Worm (Caenorhabditis elegans) whole organism, young adult: Measurements from ENCODE around the gene argn-1.

Experiments
- B0019.2 ChIP-seq: fragments of 200-800 bp; sonication (Bioruptor generic); conservative IDR thresholded peaks from 2 replicates; pipeline ENCODE4 v1.3.6; 2022; ENCODE audit warnings: missing genetic modification reagents, missing genetic modification characterization, missing compliant biosample characterization
- B0035.1 ChIP-seq: sonication (generic microtip); optimal IDR thresholded peaks from 2 replicates; lab custom pipeline; 2016; ENCODE audit warnings: missing genetic modification characterization, mild to moderate bottlenecking, missing compliant biosample characterization, missing genotype, missing genetic modification reagents
- B0261.1 ChIP-seq: sonication (generic microtip); optimal IDR thresholded peaks from 2 replicates; lab custom pipeline; 2016; ENCODE audit warnings: mild to moderate bottlenecking, missing genetic modification characterization, moderate library complexity, missing compliant biosample characterization
- C06A6.2 ChIP-seq: fragments of 200-800 bp; sonication (Bioruptor generic); conservative IDR thresholded peaks from 2 replicates; pipeline ENCODE4 v1.3.6; 2022; ENCODE audit warnings: missing genetic modification characterization, missing compliant biosample characterization
- F10E7.11 ChIP-seq: sonication (generic microtip); optimal IDR thresholded peaks from 2 replicates; lab custom pipeline; 2017; ENCODE audit warnings: mild to moderate bottlenecking, missing genetic modification characterization, moderate library complexity, missing compliant biosample characterization
- F22D6.2 ChIP-seq: sonication (generic microtip); optimal IDR thresholded peaks from 2 replicates; lab custom pipeline; 2016; ENCODE audit warnings: mild to moderate bottlenecking, missing genetic modification characterization, missing compliant biosample characterization
- F37B4.10 ChIP-seq: fragments of 200-800 bp; sonication (Bioruptor generic); IDR thresholded peaks from 2 replicates; pipeline ENCODE4 v1.3.6; 2022; ENCODE audit warnings: missing genetic modification characterization, missing compliant biosample characterization
- F55B11.4 ChIP-seq: sonication (generic microtip); optimal IDR thresholded peaks from 2 replicates; lab custom pipeline; 2016; ENCODE audit warnings: missing compliant biosample characterization, missing genetic modification characterization, borderline replicate concordance; ENCODE audit not compliant: insufficient read depth
- F57A8.1 ChIP-seq: fragments of 200-800 bp; sonication (Bioruptor generic); optimal IDR thresholded peaks from 2 replicates; lab custom pipeline; 2018; ENCODE audit warnings: mild to moderate bottlenecking, missing genetic modification characterization, moderate library complexity, missing compliant biosample characterization
- K11D2.4 ChIP-seq: fragments of 200-800 bp; sonication (Bioruptor generic); IDR thresholded peaks from 2 replicates; pipeline ENCODE4 v1.3.6; 2022; ENCODE audit warnings: missing genetic modification reagents, missing genetic modification characterization, missing compliant biosample characterization
- K12H6.12 ChIP-seq: fragments of 200-800 bp; sonication (Bioruptor generic); optimal IDR thresholded peaks from 2 replicates; lab custom pipeline; 2018; ENCODE audit warnings: mild to moderate bottlenecking, missing genetic modification characterization, missing compliant biosample characterization
- Y56A3A.18 ChIP-seq: fragments of 200-800 bp; sonication (Bioruptor generic); IDR thresholded peaks from 2 replicates; pipeline ENCODE4 v1.3.6; 2022; ENCODE audit warnings: missing genetic modification reagents, missing genetic modification characterization, missing compliant biosample characterization
- Y79H2A.3 ChIP-seq: fragments of 200-800 bp; sonication (Bioruptor generic); conservative IDR thresholded peaks from 2 replicates; pipeline ENCODE4 v1.3.6; 2022; ENCODE audit warnings: missing genetic modification reagents, missing genetic modification characterization, missing compliant biosample characterization
- Y95B8A.8 ChIP-seq: fragments of 200-800 bp; sonication (Bioruptor generic); IDR thresholded peaks from 2 replicates; pipeline ENCODE4 v1.3.6; 2022; ENCODE audit warnings: missing genetic modification reagents, missing genetic modification characterization, missing compliant biosample characterization
- ZK185.1 ChIP-seq: sonication (generic microtip); optimal IDR thresholded peaks from 2 replicates; lab custom pipeline; 2016; ENCODE audit warnings: mild to moderate bottlenecking, missing genetic modification characterization, missing compliant biosample characterization; ENCODE audit not compliant: poor library complexity, severe bottlenecking
- aptf-2 ChIP-seq: fragments of 200-800 bp; sonication (Bioruptor generic); conservative IDR thresholded peaks from 2 replicates; pipeline ENCODE4 v1.3.6; 2022; ENCODE audit warnings: missing genetic modification reagents, missing genetic modification characterization, missing compliant biosample characterization
- attf-3 ChIP-seq: fragments of 200-800 bp; sonication (Bioruptor generic); conservative IDR thresholded peaks from 2 replicates; pipeline ENCODE4 v1.3.6; 2022; ENCODE audit warnings: missing genetic modification reagents, missing genetic modification characterization, missing compliant biosample characterization
- attf-5 ChIP-seq: fragments of 200-800 bp; sonication (Bioruptor generic); optimal IDR thresholded peaks from 2 replicates; lab custom pipeline; 2018; ENCODE audit warnings: mild to moderate bottlenecking, missing genetic modification characterization, missing compliant biosample characterization
- attf-6 ChIP-seq: fragments of 200-800 bp; sonication (Bioruptor generic); IDR thresholded peaks from 2 replicates; pipeline ENCODE4 v1.3.6; 2022; ENCODE audit warnings: missing genetic modification reagents, missing genetic modification characterization, missing compliant biosample characterization
- ccch-3 ChIP-seq: fragments of 200-800 bp; sonication (Bioruptor generic); optimal IDR thresholded peaks from 2 replicates; lab custom pipeline; 2018; ENCODE audit warnings: mild to moderate bottlenecking, missing genetic modification characterization, missing compliant biosample characterization
- chd-7 ChIP-seq: sonication (generic microtip); optimal IDR thresholded peaks from 2 replicates; lab custom pipeline; 2016; ENCODE audit warnings: mild to moderate bottlenecking, missing genetic modification characterization, moderate library complexity, missing compliant biosample characterization
- dpl-1 ChIP-seq: fragments of 150-350 bp; optimal IDR thresholded peaks from 2 replicates; lab custom pipeline; 2014; ENCODE audit warnings: missing biosample characterization, missing genetic modification reagents, missing genetic modification characterization
- egl-44 ChIP-seq: fragments of 200-800 bp; sonication (Bioruptor generic); IDR thresholded peaks from 2 replicates; pipeline ENCODE4 v1.3.6; 2022; ENCODE audit warnings: missing genetic modification reagents, missing genetic modification characterization, missing compliant biosample characterization
- egrh-3 ChIP-seq: fragments of 200-800 bp; sonication (Bioruptor generic); IDR thresholded peaks from 2 replicates; pipeline ENCODE4 v1.3.6; 2022; ENCODE audit warnings: missing genetic modification reagents, missing genetic modification characterization, missing compliant biosample characterization
- ekl-4 ChIP-seq: fragments of 200-800 bp; sonication (Bioruptor generic); IDR thresholded peaks from 2 replicates; pipeline ENCODE4 v1.3.6; 2022; ENCODE audit warnings: missing genetic modification reagents, missing genetic modification characterization, missing compliant biosample characterization
- gei-17 ChIP-seq: fragments of 200-800 bp; sonication (Bioruptor generic); optimal IDR thresholded peaks from 2 replicates; lab custom pipeline; 2018; ENCODE audit warnings: mild to moderate bottlenecking, missing genetic modification characterization, missing compliant biosample characterization
- hmg-20 ChIP-seq: fragments of 200-800 bp; sonication (Bioruptor generic); IDR thresholded peaks from 2 replicates; pipeline ENCODE4 v1.3.6; 2022; ENCODE audit warnings: missing genetic modification reagents, missing genetic modification characterization, missing compliant biosample characterization
- hsf-1 ChIP-seq: fragments of 200-800 bp; sonication (Bioruptor generic); IDR thresholded peaks from 2 replicates; pipeline ENCODE4 v1.3.6; 2022; ENCODE audit warnings: missing genetic modification reagents, missing genetic modification characterization, missing compliant biosample characterization
- let-607 ChIP-seq, 2 experiments: fragments of 200-800 bp in 1 of 2; sonication (Bioruptor generic) in 1 of 2; sonication (generic microtip) in 1 of 2; optimal IDR thresholded peaks; 2 replicates each; lab custom pipeline; 2016 to 2018; ENCODE audit warnings: mild to moderate bottlenecking in 2 of 2, missing compliant biosample characterization in 2 of 2, missing genetic modification characterization in 2 of 2, moderate library complexity in 2 of 2, missing genotype in 1 of 2
- lin-40 ChIP-seq: sonication (generic microtip); optimal IDR thresholded peaks from 2 replicates; lab custom pipeline; 2016; ENCODE audit warnings: missing genetic modification characterization, mild to moderate bottlenecking, missing compliant biosample characterization, missing genotype, missing genetic modification reagents
- madf-10 ChIP-seq: sonication (generic microtip); optimal IDR thresholded peaks from 2 replicates; lab custom pipeline; 2016; ENCODE audit warnings: mild to moderate bottlenecking, missing genetic modification characterization, missing compliant biosample characterization
- madf-3 ChIP-seq: fragments of 200-800 bp; sonication (Bioruptor generic); IDR thresholded peaks from 2 replicates; pipeline ENCODE4 v1.3.6; 2022; ENCODE audit warnings: missing genetic modification reagents, missing genetic modification characterization, missing compliant biosample characterization
- madf-8 ChIP-seq: fragments of 200-800 bp; sonication (Bioruptor generic); conservative IDR thresholded peaks from 2 replicates; pipeline ENCODE4 v1.3.6; 2022; ENCODE audit warnings: missing genetic modification reagents, missing genetic modification characterization, missing compliant biosample characterization
- mcd-1 ChIP-seq: fragments of 200-800 bp; sonication (Bioruptor generic); IDR thresholded peaks from 2 replicates; pipeline ENCODE4 v1.3.6; 2022; ENCODE audit warnings: missing genetic modification reagents, missing genetic modification characterization, missing compliant biosample characterization
- mel-28 ChIP-seq: sonication (generic microtip); optimal IDR thresholded peaks from 2 replicates; lab custom pipeline; 2016; ENCODE audit warnings: borderline replicate concordance, mild to moderate bottlenecking, missing genetic modification characterization, missing compliant biosample characterization
- nhr-120 ChIP-seq: fragments of 200-800 bp; sonication (Bioruptor generic); IDR thresholded peaks from 2 replicates; pipeline ENCODE4 v1.3.6; 2022; ENCODE audit warnings: missing genetic modification characterization, missing compliant biosample characterization
- nhr-80 ChIP-seq: sonication (generic microtip); optimal IDR thresholded peaks from 2 replicates; lab custom pipeline; 2016; ENCODE audit warnings: missing genetic modification characterization, missing compliant biosample characterization
- repo-1 ChIP-seq: sonication (generic microtip); optimal IDR thresholded peaks from 2 replicates; lab custom pipeline; 2017; ENCODE audit warnings: mild to moderate bottlenecking, missing genetic modification characterization, missing compliant biosample characterization
- sdz-38 ChIP-seq: sonication (generic microtip); optimal IDR thresholded peaks from 2 replicates; lab custom pipeline; 2016; ENCODE audit warnings: missing genotype, missing genetic modification characterization, missing compliant biosample characterization
- snpc-1.1 ChIP-seq: sonication (generic microtip); optimal IDR thresholded peaks from 2 replicates; lab custom pipeline; 2017; ENCODE audit warnings: missing genetic modification characterization, mild to moderate bottlenecking, missing compliant biosample characterization, antibody characterized with exemption, moderate library complexity, missing genotype, missing genetic modification reagents; ENCODE audit not compliant: insufficient read depth
- snpc-4 ChIP-seq, 5 experiments: fragments of 150-350 bp in 1 of 5; sonication (generic microtip) in 4 of 5; optimal IDR thresholded peaks; 2 replicates each; lab custom pipeline; 2014 to 2018; ENCODE audit warnings: missing genetic modification characterization in 5 of 5, missing biosample characterization in 3 of 5, antibody characterized with exemption in 2 of 5, mild to moderate bottlenecking in 2 of 5, missing compliant biosample characterization in 2 of 5, missing genotype in 2 of 5, moderate library complexity in 2 of 5, missing genetic modification reagents in 1 of 5
- somi-1 ChIP-seq: fragments of 200-800 bp; sonication (Bioruptor generic); optimal IDR thresholded peaks from 2 replicates; lab custom pipeline; 2018; ENCODE audit warnings: mild to moderate bottlenecking, missing genetic modification characterization, missing compliant biosample characterization
- sptf-2 ChIP-seq: fragments of 200-800 bp; sonication (Bioruptor generic); optimal IDR thresholded peaks from 2 replicates; lab custom pipeline; 2018; ENCODE audit warnings: mild to moderate bottlenecking, missing genetic modification characterization, missing compliant biosample characterization
- tlf-1 ChIP-seq: fragments of 200-800 bp; sonication (Bioruptor generic); optimal IDR thresholded peaks from 2 replicates; lab custom pipeline; 2018; ENCODE audit warnings: mild to moderate bottlenecking, missing genetic modification characterization, missing compliant biosample characterization
- xnd-1 ChIP-seq: sonication (generic microtip); optimal IDR thresholded peaks from 2 replicates; lab custom pipeline; 2016; ENCODE audit warnings: missing genotype, missing genetic modification reagents, missing genetic modification characterization, missing compliant biosample characterization
- ztf-25 ChIP-seq: fragments of 200-800 bp; sonication (Bioruptor generic); IDR thresholded peaks from 2 replicates; pipeline ENCODE4 v1.3.6; 2022; ENCODE audit warnings: missing genetic modification reagents, missing genetic modification characterization, missing compliant biosample characterization
- ztf-26 ChIP-seq: sonication (generic microtip); optimal IDR thresholded peaks from 2 replicates; lab custom pipeline; 2017; ENCODE audit warnings: missing genetic modification characterization, missing compliant biosample characterization
- ztf-28 ChIP-seq: fragments of 200-800 bp; sonication (Bioruptor generic); IDR thresholded peaks from 2 replicates; pipeline ENCODE4 v1.3.6; 2022; ENCODE audit warnings: missing genetic modification reagents, missing genetic modification characterization, missing compliant biosample characterization

Gene argn-1

ce11 chrX:5653813-5654212 lies 24.0 kb downstream of the argn-1 start, which contains the start of gene T22B7.7:
Gene T22B7.7 (minus strand): TSS chrX:5654074.
- no peak for TF ChIP-seq tlf-1 (GFP tag; lab: Kevin White, UChicago)
- no peak for TF ChIP-seq attf-3 (GFP tag; lab: Robert Waterston, UW)
- TF ChIP-seq chd-7 = peak; percentile 13
- TF ChIP-seq ztf-26 = no peak
- TF ChIP-seq snpc-4 (GFP tag; optimal IDR thresholded peaks at IDR 0.05; lab: Kevin White, UChicago) = no peak
- no peak for TF ChIP-seq snpc-4 (tag; optimal IDR thresholded peaks at IDR 0.05; lab: Kevin White, UChicago)
- peak; percentile 63 for TF ChIP-seq nhr-80 (tag; lab: Kevin White, UChicago)
- no peak for TF ChIP-seq F37B4.10 (GFP tag; lab: Robert Waterston, UW)
- TF ChIP-seq B0019.2 (GFP tag; lab: Robert Waterston, UW) = no peak
- no peak for TF ChIP-seq xnd-1 (tag; lab: Kevin White, UChicago)
- peak; percentile 63 for TF ChIP-seq lin-40
- no peak for TF ChIP-seq ZK185.1 (tag; lab: Kevin White, UChicago)
- 0 out of 2 replicates have a peak, but pooled peaks have one; percentile 30 for TF ChIP-seq egl-44 (GFP tag; lab: Robert Waterston, UW)
- peak; percentile 43 for TF ChIP-seq F22D6.2
- no peak for TF ChIP-seq madf-3 (GFP tag; lab: Robert Waterston, UW)
- TF ChIP-seq Y56A3A.18 (GFP tag; lab: Robert Waterston, UW) = no peak
- TF ChIP-seq repo-1 (tag; lab: Kevin White, UChicago) = no peak
- TF ChIP-seq K11D2.4 (GFP tag; lab: Robert Waterston, UW) = peak; percentile 47; the same call in 1 of the 2 replicates
- TF ChIP-seq K12H6.12 (tag; lab: Kevin White, UChicago) = peak; percentile 53
- TF ChIP-seq let-607 (tag; optimal IDR thresholded peaks at IDR 0.05; lab: Kevin White, UChicago) = no peak
- no peak for TF ChIP-seq B0261.1 (tag; lab: Kevin White, UChicago)
- no peak for TF ChIP-seq madf-8 (GFP tag; lab: Robert Waterston, UW)
- peak; percentile 6 for TF ChIP-seq gei-17 (GFP tag; lab: Kevin White, UChicago)
- no peak for TF ChIP-seq F55B11.4 (tag; lab: Kevin White, UChicago)
- TF ChIP-seq somi-1 (GFP tag; lab: Kevin White, UChicago) = peak; percentile 65
- TF ChIP-seq Y79H2A.3 (GFP tag; lab: Robert Waterston, UW) = no peak
- TF ChIP-seq attf-5 = no peak
- no peak for TF ChIP-seq attf-6
- TF ChIP-seq C06A6.2 (GFP tag; lab: Robert Waterston, UW) = no peak
- TF ChIP-seq snpc-1.1 (tag; lab: Kevin White, UChicago) = no peak
- TF ChIP-seq nhr-120 (GFP tag; lab: Robert Waterston, UW) = no peak
- no peak for TF ChIP-seq B0035.1 (tag; lab: Kevin White, UChicago)
- TF ChIP-seq hmg-20 = no peak
- no peak for TF ChIP-seq ztf-25
- TF ChIP-seq Y95B8A.8 (GFP tag; lab: Robert Waterston, UW) = no peak
- TF ChIP-seq mel-28 = no peak
- no peak for TF ChIP-seq ztf-28 (GFP tag; lab: Robert Waterston, UW)
- TF ChIP-seq ekl-4 = no peak
- no peak for TF ChIP-seq dpl-1
- TF ChIP-seq sptf-2 (GFP tag; lab: Kevin White, UChicago) = no peak
- TF ChIP-seq egrh-3 (GFP tag; lab: Robert Waterston, UW) = no peak
- no peak for TF ChIP-seq sdz-38 (tag; lab: Kevin White, UChicago)
- TF ChIP-seq ccch-3 (GFP tag; lab: Kevin White, UChicago) = no peak
- TF ChIP-seq mcd-1 (GFP tag; lab: Robert Waterston, UW) = no peak
- TF ChIP-seq madf-10 (tag; lab: Kevin White, UChicago) = no peak
- TF ChIP-seq hsf-1 (GFP tag; lab: Robert Waterston, UW) = no peak
- TF ChIP-seq aptf-2 = no peak
- TF ChIP-seq F10E7.11 (tag; lab: Kevin White, UChicago) = no peak
- no peak for TF ChIP-seq F57A8.1 (GFP tag; lab: Kevin White, UChicago)
